Fruit fly (Drosophila melanogaster): ENCODE data around the gene Cpr30F.

Cpr30F gene

DNA sequence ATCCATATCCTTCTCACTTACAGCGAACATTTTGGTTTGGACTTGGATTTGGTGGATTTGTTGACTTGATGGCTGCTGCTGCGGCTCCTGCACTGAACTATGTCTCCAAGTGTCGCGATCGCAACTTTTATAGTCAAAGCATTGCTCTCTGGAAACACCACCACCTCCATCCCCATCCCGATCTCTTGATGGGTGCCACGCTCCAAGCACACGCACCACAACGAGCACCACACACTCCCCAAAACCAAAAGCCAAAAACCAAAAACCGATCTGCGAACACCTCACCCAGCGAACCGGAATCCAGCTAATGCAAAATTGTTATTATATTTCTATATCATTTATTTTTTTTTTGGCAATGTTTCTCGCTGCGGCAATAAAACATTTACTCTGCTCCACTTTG lies at the start of gene Cpr30F:
Gene Cpr30F (minus strand): TSS at position 101 of the 400 bp plus-strand sequence.
- TF ChIP-seq dmrt93B (GFP tag; optimal IDR thresholded peaks at IDR 0.05) (no peak), Vsx2 (GFP tag; optimal IDR thresholded peaks at IDR 0.05; ENCODE audit: partially characterized antibody) (no peak), Myc (optimal IDR thresholded peaks at IDR 0.05) (no peak), Dif (GFP tag; optimal IDR thresholded peaks at IDR 0.05; ENCODE audit: partially characterized antibody) (no peak), psq (GFP tag; optimal IDR thresholded peaks at IDR 0.05) (no peak), h (GFP tag; optimal IDR thresholded peaks at IDR 0.05) (no peak), ey (GFP tag; optimal IDR thresholded peaks at IDR 0.05) (no peak), HLH106 (tag; optimal IDR thresholded peaks at IDR 0.05) (no peak), jim (GFP tag; optimal IDR thresholded peaks at IDR 0.05) (no peak), sage (GFP tag; optimal IDR thresholded peaks at IDR 0.05) (no peak), Hr78 (GFP tag; optimal IDR thresholded peaks at IDR 0.05) (no peak), pan (optimal IDR thresholded peaks at IDR 0.05) (no peak), CrebA (GFP tag; optimal IDR thresholded peaks at IDR 0.05; ENCODE audit: borderline replicate concordance) (no peak), rgr (GFP tag; optimal IDR thresholded peaks at IDR 0.05) (no peak)

DNA sequence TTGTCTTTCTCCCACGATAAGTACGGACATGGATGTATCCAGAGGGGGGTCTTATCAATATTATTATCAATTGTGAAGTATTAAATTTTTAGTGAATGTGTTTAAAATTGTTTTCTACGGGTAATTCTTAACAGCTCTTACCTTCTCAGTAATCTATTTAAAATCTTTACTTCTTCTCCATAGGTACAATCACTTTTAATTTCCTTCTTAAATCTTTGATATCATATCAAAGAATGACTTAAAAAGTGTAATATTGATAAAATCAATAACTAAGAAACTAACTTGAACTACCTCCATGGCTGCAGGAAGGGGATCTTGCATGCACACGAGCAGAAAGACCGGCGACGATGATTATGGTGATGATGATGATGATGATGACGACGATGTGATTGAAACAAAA lies 49.6 kb upstream of the Cpr30F start:
- no peak for TF ChIP-seq dl (GFP tag; optimal IDR thresholded peaks at IDR 0.05; ENCODE audit: insufficient read depth in 1 of 2, partially characterized antibody in 2 of 2)
- TF ChIP-seq HLH106 (tag; optimal IDR thresholded peaks at IDR 0.05) = peak; percentile 90
- no peak for TF ChIP-seq usp (GFP tag; optimal IDR thresholded peaks at IDR 0.05)
- TF ChIP-seq brk (GFP tag; optimal IDR thresholded peaks at IDR 0.05) = peak; percentile 51
- TF ChIP-seq fru (GFP tag; optimal IDR thresholded peaks at IDR 0.05) = peak; percentile 92
- peak in 1 of 2 experiments; percentile 87 for TF ChIP-seq foxo (GFP tag; optimal IDR thresholded peaks at IDR 0.05)
- no peak for TF ChIP-seq lola (GFP tag; optimal IDR thresholded peaks at IDR 0.05)
- peak; percentile 61 for TF ChIP-seq CG9705 (GFP tag; optimal IDR thresholded peaks at IDR 0.05)
- TF ChIP-seq Mio (GFP tag; optimal IDR thresholded peaks at IDR 0.05) = no peak
- TF ChIP-seq h (GFP tag; optimal IDR thresholded peaks at IDR 0.05) = peak; percentile 87
- TF ChIP-seq br (GFP tag; optimal IDR thresholded peaks at IDR 0.05) = peak; percentile 13
- peak; percentile 72 for TF ChIP-seq rgr (GFP tag; optimal IDR thresholded peaks at IDR 0.05)
- TF ChIP-seq woc (GFP tag; optimal IDR thresholded peaks at IDR 0.05) = peak; percentile 29
- peak; percentile 70 for TF ChIP-seq ey (GFP tag; optimal IDR thresholded peaks at IDR 0.05)
- TF ChIP-seq Dif (GFP tag; optimal IDR thresholded peaks at IDR 0.05; ENCODE audit: partially characterized antibody) = no peak
- no peak for TF ChIP-seq Rel (GFP tag; optimal IDR thresholded peaks at IDR 0.05)
- TF ChIP-seq Rel (tag; optimal IDR thresholded peaks at IDR 0.05) = peak; percentile 51
- peak; percentile 35 for TF ChIP-seq Hnf4 (GFP tag; optimal IDR thresholded peaks at IDR 0.05)
- TF ChIP-seq CrebA (GFP tag; optimal IDR thresholded peaks at IDR 0.05; ENCODE audit: borderline replicate concordance) = no peak
- TF ChIP-seq Jra (GFP tag; optimal IDR thresholded peaks at IDR 0.05) = peak; percentile 23
- peak; percentile 70 for TF ChIP-seq psq (GFP tag; optimal IDR thresholded peaks at IDR 0.05)
- peak; percentile 76 for TF ChIP-seq dmrt93B (GFP tag; optimal IDR thresholded peaks at IDR 0.05)
- no peak for TF ChIP-seq tai (GFP tag; optimal IDR thresholded peaks at IDR 0.05)
- peak; percentile 91 for TF ChIP-seq Sp1 (GFP tag; optimal IDR thresholded peaks at IDR 0.05)
- no peak for TF ChIP-seq sv (GFP tag; optimal IDR thresholded peaks at IDR 0.05)
- TF ChIP-seq OdsH (GFP tag; optimal IDR thresholded peaks at IDR 0.05) = peak; percentile 79

DNA sequence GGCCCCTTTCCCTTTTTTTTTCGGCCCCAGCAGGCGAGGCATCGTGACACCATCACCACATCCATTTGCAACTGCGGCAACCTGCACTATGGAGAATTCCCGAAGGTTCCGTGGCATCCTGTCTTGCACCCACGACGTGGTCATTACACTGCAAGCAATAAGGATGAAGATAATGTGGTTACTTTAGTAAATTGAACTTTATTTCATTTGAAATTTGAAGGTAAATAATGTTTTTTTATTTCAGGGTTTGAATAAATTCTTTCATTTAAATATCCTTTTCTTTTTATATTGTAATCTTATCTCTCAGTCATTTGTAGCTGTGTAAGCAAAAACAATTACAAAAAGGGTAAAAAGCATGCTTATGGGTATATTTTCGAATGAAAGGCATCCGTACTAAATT lies 48.8 kb upstream of the Cpr30F start:
- peak; percentile 72 for TF ChIP-seq HLH106 (tag; optimal IDR thresholded peaks at IDR 0.05)
- TF ChIP-seq Hr83 (GFP tag; optimal IDR thresholded peaks at IDR 0.05; ENCODE audit: poor library complexity, severe bottlenecking) = no peak
- no peak for TF ChIP-seq Vsx2 (GFP tag; optimal IDR thresholded peaks at IDR 0.05; ENCODE audit: partially characterized antibody)
- TF ChIP-seq usp (GFP tag; optimal IDR thresholded peaks at IDR 0.05) = no peak
- peak; percentile 41 for TF ChIP-seq brk (GFP tag; optimal IDR thresholded peaks at IDR 0.05)
- peak in 1 of 2 experiments; percentile 31 for TF ChIP-seq foxo (GFP tag; optimal IDR thresholded peaks at IDR 0.05)
- TF ChIP-seq dl (GFP tag; optimal IDR thresholded peaks at IDR 0.05; ENCODE audit: insufficient read depth in 1 of 2, partially characterized antibody in 2 of 2) = no peak
- no peak for TF ChIP-seq CG9705 (GFP tag; optimal IDR thresholded peaks at IDR 0.05)
- TF ChIP-seq Hnf4 (GFP tag; optimal IDR thresholded peaks at IDR 0.05) = peak; percentile 28
- no peak for TF ChIP-seq pan (optimal IDR thresholded peaks at IDR 0.05)
- TF ChIP-seq jim (GFP tag; optimal IDR thresholded peaks at IDR 0.05) = no peak
- no peak for TF ChIP-seq lola (GFP tag; optimal IDR thresholded peaks at IDR 0.05)
- peak; percentile 11 for TF ChIP-seq ey (GFP tag; optimal IDR thresholded peaks at IDR 0.05)
- TF ChIP-seq GATAd (GFP tag; optimal IDR thresholded peaks at IDR 0.05) = no peak
- TF ChIP-seq h (GFP tag; optimal IDR thresholded peaks at IDR 0.05) = peak; percentile 60
- no peak for TF ChIP-seq psq (GFP tag; optimal IDR thresholded peaks at IDR 0.05)
- no peak for TF ChIP-seq Dif (GFP tag; optimal IDR thresholded peaks at IDR 0.05; ENCODE audit: partially characterized antibody)
- no peak for TF ChIP-seq CG32264 (GFP tag; optimal IDR thresholded peaks at IDR 0.05)
- TF ChIP-seq rgr (GFP tag; optimal IDR thresholded peaks at IDR 0.05) = peak; percentile 30
- peak; percentile 55 for TF ChIP-seq fru (GFP tag; optimal IDR thresholded peaks at IDR 0.05)
- peak; percentile 64 for TF ChIP-seq Sp1 (GFP tag; optimal IDR thresholded peaks at IDR 0.05)
- no peak for TF ChIP-seq CrebA (GFP tag; optimal IDR thresholded peaks at IDR 0.05; ENCODE audit: borderline replicate concordance)
- TF ChIP-seq woc (GFP tag; optimal IDR thresholded peaks at IDR 0.05) = peak; percentile 22
- TF ChIP-seq sage (GFP tag; optimal IDR thresholded peaks at IDR 0.05) = no peak
- TF ChIP-seq Mio (GFP tag; optimal IDR thresholded peaks at IDR 0.05) = no peak
- no peak for TF ChIP-seq N (GFP tag; optimal IDR thresholded peaks at IDR 0.05)
- TF ChIP-seq sv (GFP tag; optimal IDR thresholded peaks at IDR 0.05) = no peak
- TF ChIP-seq Dfd (GFP tag; optimal IDR thresholded peaks at IDR 0.05) = no peak
- TF ChIP-seq Rel (GFP tag; optimal IDR thresholded peaks at IDR 0.05) = no peak
- no peak for TF ChIP-seq Rel (tag; optimal IDR thresholded peaks at IDR 0.05)
- no peak for TF ChIP-seq dsf (GFP tag; optimal IDR thresholded peaks at IDR 0.05; ENCODE audit: borderline replicate concordance)
- no peak for TF ChIP-seq dmrt93B (GFP tag; optimal IDR thresholded peaks at IDR 0.05)
- TF ChIP-seq OdsH (GFP tag; optimal IDR thresholded peaks at IDR 0.05) = no peak
- no peak for TF ChIP-seq br (GFP tag; optimal IDR thresholded peaks at IDR 0.05)
- no peak for TF ChIP-seq Hr78 (GFP tag; optimal IDR thresholded peaks at IDR 0.05)
- TF ChIP-seq tai (GFP tag; optimal IDR thresholded peaks at IDR 0.05) = no peak
- no peak for TF ChIP-seq Myc (optimal IDR thresholded peaks at IDR 0.05)
